Worm (Caenorhabditis elegans) whole organism, late embryonic: ENCODE results near the gene gcsh-1.

ENCODE experiments used
- C08G9.2 ChIP-seq: sonication (generic microtip); optimal IDR thresholded peaks from 2 replicates; lab custom pipeline; 2016; ENCODE audit warnings: mild to moderate bottlenecking, missing genetic modification characterization, moderate library complexity, missing compliant biosample characterization
- C38D4.7 ChIP-seq: fragments of 200-800 bp; sonication (Bioruptor generic); optimal IDR thresholded peaks from 2 replicates; lab custom pipeline; 2018; ENCODE audit warnings: mild to moderate bottlenecking, missing genetic modification characterization, moderate library complexity, missing compliant biosample characterization
- K02D7.2 ChIP-seq: sonication (generic microtip); optimal IDR thresholded peaks from 2 replicates; lab custom pipeline; 2017; ENCODE audit warnings: mild to moderate bottlenecking, missing genetic modification characterization, missing compliant biosample characterization
- K09A11.1 ChIP-seq: sonication (generic microtip); optimal IDR thresholded peaks from 2 replicates; lab custom pipeline; 2017; ENCODE audit warnings: antibody characterized with exemption, mild to moderate bottlenecking, missing genetic modification characterization, missing compliant biosample characterization; ENCODE audit not compliant: insufficient read depth
- T23F11.4 ChIP-seq: fragments of 200-800 bp; sonication (Bioruptor generic); optimal IDR thresholded peaks from 2 replicates; lab custom pipeline; 2018; ENCODE audit warnings: mild to moderate bottlenecking, missing genetic modification characterization, missing compliant biosample characterization
- Y22D7AL.16 ChIP-seq: sonication (generic microtip); optimal IDR thresholded peaks from 2 replicates; lab custom pipeline; 2016; ENCODE audit warnings: missing genetic modification characterization, missing compliant biosample characterization
- ahr-1 ChIP-seq: sonication (generic microtip); optimal IDR thresholded peaks from 2 replicates; lab custom pipeline; 2016; ENCODE audit warnings: missing genetic modification characterization, missing compliant biosample characterization
- ama-1 ChIP-seq: fragments of 150-350 bp; optimal IDR thresholded peaks from 2 replicates; lab custom pipeline; 2014
- ceh-14 ChIP-seq: sonication (generic microtip); optimal IDR thresholded peaks from 2 replicates; lab custom pipeline; 2016; ENCODE audit warnings: missing genotype, missing genetic modification characterization, missing compliant biosample characterization
- ceh-18 ChIP-seq: sonication (generic microtip); optimal IDR thresholded peaks from 2 replicates; lab custom pipeline; 2016; ENCODE audit warnings: missing genetic modification characterization, missing compliant biosample characterization
- ceh-2 ChIP-seq: sonication (generic microtip); optimal IDR thresholded peaks from 2 replicates; lab custom pipeline; 2016; ENCODE audit warnings: missing genotype, missing genetic modification characterization, missing compliant biosample characterization
- ceh-22 ChIP-seq: sonication (generic microtip); optimal IDR thresholded peaks from 2 replicates; lab custom pipeline; 2017; ENCODE audit warnings: missing biosample characterization, missing genetic modification characterization
- ceh-30 ChIP-seq: fragments of 150-350 bp; optimal IDR thresholded peaks from 2 replicates; lab custom pipeline; 2014; ENCODE audit warnings: missing biosample characterization, missing genetic modification characterization
- ceh-31 ChIP-seq: sonication (generic microtip); optimal IDR thresholded peaks from 2 replicates; lab custom pipeline; 2016; ENCODE audit warnings: missing genetic modification characterization, missing compliant biosample characterization
- ceh-45 ChIP-seq: fragments of 200-800 bp; sonication (Bioruptor generic); IDR thresholded peaks from 2 replicates; pipeline ENCODE4 v1.3.6; 2022; ENCODE audit warnings: missing genetic modification reagents, missing genetic modification characterization, missing compliant biosample characterization
- ceh-48 ChIP-seq: sonication (generic microtip); optimal IDR thresholded peaks from 2 replicates; lab custom pipeline; 2016; ENCODE audit warnings: missing genetic modification characterization, inconsistent platforms, missing compliant biosample characterization
- ceh-6 ChIP-seq: fragments of 200-800 bp; sonication (Bioruptor generic); optimal IDR thresholded peaks from 2 replicates; lab custom pipeline; 2018; ENCODE audit warnings: mild to moderate bottlenecking, missing genetic modification characterization, missing compliant biosample characterization
- che-1 ChIP-seq: sonication (generic microtip); optimal IDR thresholded peaks from 2 replicates; lab custom pipeline; 2016; ENCODE audit warnings: mild to moderate bottlenecking, missing genetic modification characterization, missing compliant biosample characterization
- elt-2 ChIP-seq: sonication (generic microtip); optimal IDR thresholded peaks from 2 replicates; lab custom pipeline; 2016; ENCODE audit warnings: missing genetic modification reagents, missing genetic modification characterization, missing compliant biosample characterization
- elt-4 ChIP-seq: sonication (generic microtip); optimal IDR thresholded peaks from 2 replicates; lab custom pipeline; 2016; ENCODE audit warnings: missing genetic modification characterization, missing compliant biosample characterization
- ets-4 ChIP-seq: sonication (generic microtip); optimal IDR thresholded peaks from 2 replicates; lab custom pipeline; 2016; ENCODE audit warnings: missing genetic modification characterization, missing compliant biosample characterization
- eyg-1 ChIP-seq: sonication (generic microtip); optimal IDR thresholded peaks from 2 replicates; lab custom pipeline; 2016; ENCODE audit warnings: missing genotype, missing genetic modification characterization, missing compliant biosample characterization
- fkh-10 ChIP-seq: fragments of 150-350 bp; optimal IDR thresholded peaks from 2 replicates; lab custom pipeline; 2014; ENCODE audit warnings: missing biosample characterization, missing genetic modification reagents, missing genetic modification characterization
- fkh-6 ChIP-seq: sonication (generic microtip); optimal IDR thresholded peaks from 2 replicates; lab custom pipeline; 2016; ENCODE audit warnings: missing genetic modification characterization, missing compliant biosample characterization
- gmeb-2 ChIP-seq: sonication (generic microtip); optimal IDR thresholded peaks from 2 replicates; lab custom pipeline; 2016; ENCODE audit warnings: missing genetic modification characterization, inconsistent platforms, missing compliant biosample characterization
- hlh-13 ChIP-seq: fragments of 200-800 bp; sonication (Bioruptor generic); optimal IDR thresholded peaks from 2 replicates; lab custom pipeline; 2018; ENCODE audit warnings: mild to moderate bottlenecking, missing genetic modification characterization, missing compliant biosample characterization
- hlh-30 ChIP-seq: sonication (generic microtip); optimal IDR thresholded peaks from 2 replicates; lab custom pipeline; 2017; ENCODE audit warnings: antibody characterized with exemption, missing genetic modification characterization, missing compliant biosample characterization; ENCODE audit not compliant: insufficient read depth
- hlh-6 ChIP-seq: sonication (generic microtip); optimal IDR thresholded peaks from 2 replicates; lab custom pipeline; 2016; ENCODE audit warnings: missing genotype, missing genetic modification characterization, missing compliant biosample characterization
- hlh-8 ChIP-seq: sonication (generic microtip); optimal IDR thresholded peaks from 2 replicates; lab custom pipeline; 2016; ENCODE audit warnings: missing genotype, missing genetic modification characterization, missing compliant biosample characterization
- lim-6 ChIP-seq: sonication (generic microtip); optimal IDR thresholded peaks from 2 replicates; lab custom pipeline; 2016; ENCODE audit warnings: missing genetic modification characterization, missing compliant biosample characterization
- lin-11 ChIP-seq: fragments of 200-800 bp; sonication (Bioruptor generic); optimal IDR thresholded peaks from 2 replicates; lab custom pipeline; 2018; ENCODE audit warnings: mild to moderate bottlenecking, missing genetic modification characterization, missing compliant biosample characterization
- madf-2 ChIP-seq: sonication (generic microtip); optimal IDR thresholded peaks from 2 replicates; lab custom pipeline; 2017; ENCODE audit warnings: missing genetic modification characterization, missing compliant biosample characterization
- nfya-1 ChIP-seq: sonication (generic microtip); optimal IDR thresholded peaks from 2 replicates; lab custom pipeline; 2017; ENCODE audit warnings: missing genetic modification characterization, mild to moderate bottlenecking, missing compliant biosample characterization, antibody characterized with exemption, moderate library complexity
- nhr-11 ChIP-seq: fragments of 150-350 bp; optimal IDR thresholded peaks from 2 replicates; lab custom pipeline; 2014; ENCODE audit warnings: missing biosample characterization, missing genetic modification characterization
- nhr-232 ChIP-seq: sonication (generic microtip); optimal IDR thresholded peaks from 2 replicates; lab custom pipeline; 2016; ENCODE audit warnings: missing genetic modification characterization, missing compliant biosample characterization
- odd-2 ChIP-seq: sonication (generic microtip); optimal IDR thresholded peaks from 2 replicates; lab custom pipeline; 2017; ENCODE audit warnings: antibody characterized with exemption, mild to moderate bottlenecking, missing genetic modification characterization, missing compliant biosample characterization
- pag-3 ChIP-seq: sonication (generic microtip); optimal IDR thresholded peaks from 2 replicates; lab custom pipeline; 2016; ENCODE audit warnings: missing compliant biosample characterization, missing genetic modification characterization, borderline replicate concordance
- pat-9 ChIP-seq: fragments of 200-800 bp; sonication (Bioruptor generic); optimal IDR thresholded peaks from 2 replicates; lab custom pipeline; 2018; ENCODE audit warnings: mild to moderate bottlenecking, missing genetic modification characterization, moderate library complexity, missing compliant biosample characterization
- pha-2 ChIP-seq: sonication (generic microtip); optimal IDR thresholded peaks from 2 replicates; lab custom pipeline; 2017; ENCODE audit warnings: mild to moderate bottlenecking, missing genetic modification characterization, missing compliant biosample characterization
- pros-1 ChIP-seq: fragments of 150-350 bp; optimal IDR thresholded peaks from 2 replicates; lab custom pipeline; 2014; ENCODE audit warnings: missing biosample characterization, missing genetic modification reagents, missing genetic modification characterization
- ref-2 ChIP-seq: sonication (generic microtip); optimal IDR thresholded peaks from 2 replicates; lab custom pipeline; 2016; ENCODE audit warnings: missing genetic modification characterization, missing compliant biosample characterization
- rnt-1 ChIP-seq: sonication (generic microtip); optimal IDR thresholded peaks from 2 replicates; lab custom pipeline; 2016; ENCODE audit warnings: missing genetic modification characterization, missing compliant biosample characterization
- sdc-2 ChIP-seq: sonication (generic microtip); optimal IDR thresholded peaks from 2 replicates; lab custom pipeline; 2016; ENCODE audit warnings: missing genotype, missing genetic modification characterization, missing compliant biosample characterization
- sox-4 ChIP-seq: sonication (generic microtip); optimal IDR thresholded peaks from 2 replicates; lab custom pipeline; 2017; ENCODE audit warnings: mild to moderate bottlenecking, missing genetic modification characterization, inconsistent platforms, missing compliant biosample characterization
- syd-9 ChIP-seq: sonication (generic microtip); optimal IDR thresholded peaks from 2 replicates; lab custom pipeline; 2016; ENCODE audit warnings: mild to moderate bottlenecking, missing genetic modification characterization, moderate library complexity, missing compliant biosample characterization
- tbx-2 ChIP-seq: sonication (generic microtip); optimal IDR thresholded peaks from 2 replicates; lab custom pipeline; 2016; ENCODE audit warnings: missing genetic modification characterization, missing compliant biosample characterization
- tbx-7 ChIP-seq: sonication (generic microtip); optimal IDR thresholded peaks from 2 replicates; lab custom pipeline; 2016; ENCODE audit warnings: missing genotype, missing genetic modification characterization, missing compliant biosample characterization
- ttx-3 ChIP-seq: sonication (generic microtip); optimal IDR thresholded peaks from 2 replicates; lab custom pipeline; 2016; ENCODE audit warnings: missing genetic modification reagents, missing genetic modification characterization, missing compliant biosample characterization
- unc-3 ChIP-seq, 2 experiments: fragments of 200-800 bp in 1 of 2; sonication (Bioruptor generic) in 1 of 2; sonication (generic microtip) in 1 of 2; conservative IDR thresholded peaks in 1 of 2; optimal IDR thresholded peaks in 1 of 2; 2 replicates each; pipeline versions ENCODE4 v1.3.6 to Lab custom; 2016 to 2022; ENCODE audit warnings: missing compliant biosample characterization in 2 of 2, missing genetic modification characterization in 2 of 2, missing genetic modification reagents in 1 of 2
- unc-42 ChIP-seq: sonication (generic microtip); optimal IDR thresholded peaks from 2 replicates; lab custom pipeline; 2016; ENCODE audit warnings: missing genotype, missing genetic modification characterization, missing compliant biosample characterization
- unc-86 ChIP-seq: sonication (generic microtip); optimal IDR thresholded peaks from 2 replicates; lab custom pipeline; 2016; ENCODE audit warnings: missing genetic modification characterization, missing compliant biosample characterization

The gcsh-1 gene

DNA sequence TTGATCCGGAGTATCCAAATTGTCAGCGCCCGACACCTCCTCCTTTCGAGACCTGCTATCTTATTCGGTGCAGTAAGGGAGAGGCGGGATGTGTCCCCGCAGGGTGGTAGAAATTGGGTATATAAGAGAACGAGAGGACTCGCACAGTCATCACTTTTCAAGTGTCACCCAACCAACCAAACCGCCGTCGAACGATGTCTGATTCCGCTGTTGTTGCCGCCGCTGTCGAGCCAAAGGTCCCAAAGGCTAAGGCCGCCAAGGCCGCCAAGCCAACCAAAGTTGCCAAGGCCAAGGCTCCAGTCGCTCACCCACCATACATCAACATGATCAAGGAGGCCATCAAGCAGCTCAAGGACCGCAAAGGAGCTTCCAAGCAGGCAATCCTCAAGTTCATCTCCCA lies 24.9 kb downstream of the gcsh-1 start, which contains the start of gene his-24 (continued):
- TF ChIP-seq fkh-10 (GFP tag; lab: Kevin White, UChicago), result no peak
- peak; percentile 40 for TF ChIP-seq sdc-2 (tag; lab: Kevin White, UChicago)
- 0 out of 2 replicates have a peak, but pooled peaks have one; percentile 48 for TF ChIP-seq ceh-45 (GFP tag; lab: Robert Waterston, UW)
- TF ChIP-seq nfya-1 (tag; lab: Kevin White, UChicago), result peak; percentile 73
- no peak for TF ChIP-seq fkh-6 (tag; lab: Kevin White, UChicago)
- no peak for TF ChIP-seq C08G9.2
- no peak for TF ChIP-seq pag-3 (tag; lab: Kevin White, UChicago)
- peak; percentile 20 for TF ChIP-seq unc-42 (tag; lab: Kevin White, UChicago)
- no peak for TF ChIP-seq pha-2
- no peak for TF ChIP-seq hlh-30 (tag; lab: Kevin White, UChicago)
- TF ChIP-seq unc-86, result no peak
- no peak for TF ChIP-seq eyg-1
- no peak for TF ChIP-seq tbx-7
- no peak for TF ChIP-seq hlh-6 (tag; lab: Kevin White, UChicago)
- no peak for TF ChIP-seq che-1
- no peak for TF ChIP-seq gmeb-2 (tag; lab: Kevin White, UChicago)
- TF ChIP-seq elt-2 (tag; lab: Kevin White, UChicago), result peak; percentile 28
- TF ChIP-seq ceh-2 (tag; lab: Kevin White, UChicago), result no peak
- no peak for TF ChIP-seq ttx-3
- TF ChIP-seq odd-2 (tag; lab: Kevin White, UChicago), result no peak
- TF ChIP-seq lim-6 (tag; lab: Kevin White, UChicago), result no peak
- TF ChIP-seq ceh-6 (GFP tag; lab: Kevin White, UChicago), result no peak
- TF ChIP-seq T23F11.4 (GFP tag; lab: Kevin White, UChicago), result no peak
- TF ChIP-seq Y22D7AL.16 (tag; lab: Kevin White, UChicago), result no peak
- peak; percentile 43 for TF ChIP-seq tbx-2
- TF ChIP-seq unc-3 (GFP tag; conservative IDR thresholded peaks at IDR 0.05; lab: Robert Waterston, UW), result no peak
- TF ChIP-seq unc-3 (tag; optimal IDR thresholded peaks at IDR 0.05; lab: Kevin White, UChicago), result no peak
- no peak for TF ChIP-seq sox-4 (tag; lab: Kevin White, UChicago)
- no peak for TF ChIP-seq nhr-232
- peak; percentile 15 for TF ChIP-seq rnt-1 (tag; lab: Kevin White, UChicago)
- TF ChIP-seq madf-2 (tag; lab: Kevin White, UChicago), result no peak
- TF ChIP-seq ceh-22 (tag; lab: Kevin White, UChicago), result no peak
- no peak for TF ChIP-seq ahr-1 (tag; lab: Kevin White, UChicago)
- TF ChIP-seq pros-1 (tag; lab: Kevin White, UChicago), result peak; percentile 6
- TF ChIP-seq nhr-11, result no peak
- TF ChIP-seq ama-1 (lab: Kevin White, UChicago), result peak; percentile 67
- TF ChIP-seq pat-9 (tag; lab: Kevin White, UChicago), result no peak
- TF ChIP-seq hlh-8 (tag; lab: Kevin White, UChicago), result no peak
- no peak for TF ChIP-seq syd-9 (tag; lab: Kevin White, UChicago)
- TF ChIP-seq ceh-30 (tag; lab: Kevin White, UChicago), result no peak
- no peak for TF ChIP-seq hlh-13 (GFP tag; lab: Kevin White, UChicago)
- TF ChIP-seq lin-11, result no peak
- no peak for TF ChIP-seq K02D7.2 (tag; lab: Kevin White, UChicago)
- TF ChIP-seq ceh-14, result no peak
- peak; percentile 63 for TF ChIP-seq ceh-18 (tag; lab: Kevin White, UChicago)

DNA sequence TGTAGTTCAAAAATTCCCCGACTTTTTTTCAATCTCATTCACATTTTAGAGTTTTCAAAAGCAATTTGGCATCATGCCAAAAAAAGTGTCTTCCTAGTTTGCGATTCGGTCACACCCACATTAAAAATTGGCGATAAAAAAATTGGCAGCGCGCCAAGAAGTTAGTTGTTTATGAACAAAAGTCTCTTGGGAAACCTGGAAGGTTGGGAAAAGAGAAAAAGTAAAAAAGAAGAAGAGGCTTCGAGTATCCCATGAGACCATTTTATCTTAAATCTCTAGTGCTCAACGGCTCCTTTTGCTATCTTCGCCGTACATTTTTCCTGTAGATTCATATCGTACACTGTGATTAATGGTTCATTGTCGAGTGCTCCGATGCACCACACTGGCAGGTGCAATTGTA lies 27.0 kb downstream of the gcsh-1 start:
- no peak for TF ChIP-seq ttx-3
- TF ChIP-seq ref-2 (tag; lab: Kevin White, UChicago), result no peak
- no peak for TF ChIP-seq madf-2 (tag; lab: Kevin White, UChicago)
- TF ChIP-seq lin-11, result no peak
- no peak for TF ChIP-seq ceh-48 (tag; lab: Kevin White, UChicago)
- TF ChIP-seq K09A11.1 (tag; lab: Kevin White, UChicago), result no peak
- no peak for TF ChIP-seq elt-4 (tag; lab: Kevin White, UChicago)
- TF ChIP-seq gmeb-2 (tag; lab: Kevin White, UChicago), result no peak
- TF ChIP-seq unc-86, result no peak
- TF ChIP-seq ets-4, result no peak
- TF ChIP-seq C38D4.7, result no peak
- no peak for TF ChIP-seq ahr-1 (tag; lab: Kevin White, UChicago)
- no peak for TF ChIP-seq ceh-31 (tag; lab: Kevin White, UChicago)
